Worm (Caenorhabditis elegans): ENCODE measurements around the gene C25F6.6.

Gene C25F6.6

DNA sequence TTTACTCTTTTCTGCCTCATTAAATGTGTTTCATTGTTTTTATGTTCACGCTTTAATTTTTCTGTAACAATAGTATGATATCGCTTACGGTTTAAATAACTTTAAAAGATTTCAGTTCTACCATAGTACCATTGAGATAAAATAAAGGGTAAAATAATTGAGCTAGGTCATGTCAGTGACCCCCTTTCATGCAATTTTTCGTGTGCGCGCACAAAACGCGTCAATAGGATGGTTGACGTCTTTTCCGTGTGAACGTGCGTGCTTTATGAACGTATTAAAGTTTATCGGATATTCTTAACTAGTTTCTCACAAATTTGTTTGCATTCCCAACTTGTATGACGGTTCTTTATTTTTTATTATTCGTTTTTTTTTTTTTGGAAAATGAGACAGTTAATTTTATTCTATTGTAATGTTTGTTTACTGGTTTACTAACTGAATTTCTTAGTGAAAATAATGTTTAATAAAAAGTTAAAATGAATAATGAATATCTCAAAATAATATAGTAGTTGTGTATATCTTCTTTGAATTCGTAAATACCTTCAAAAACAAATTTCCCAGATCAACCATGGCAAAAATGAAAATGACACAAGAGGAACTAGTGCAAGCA is 35.4 kb upstream of the C25F6.6 start, which contains the start of gene C25F6.1:
Gene C25F6.1 (plus strand): TSS at position 557 of the 607 bp plus-strand sequence.
- TF ChIP-seq unc-62 (GFP tag; optimal IDR thresholded peaks at IDR 0.05 in 1 of 2) (peak in 1 of 2 experiments; percentile 81), unc-62 (tag; optimal IDR thresholded peaks at IDR 0.05) (no peak), fkh-10 (GFP tag; optimal IDR thresholded peaks at IDR 0.05) (no peak), mep-1 (tag; optimal IDR thresholded peaks at IDR 0.05) (peak; percentile 38), daf-16 (GFP tag; optimal IDR thresholded peaks at IDR 0.05) (no peak), daf-16 (tag; optimal IDR thresholded peaks at IDR 0.05) (peak; percentile 14), mes-2 (tag; optimal IDR thresholded peaks at IDR 0.05; ENCODE audit: poor library complexity, severe bottlenecking) (peak; percentile 61), lsy-2 (tag; optimal IDR thresholded peaks at IDR 0.05) (peak in 1 of 2 experiments; percentile 30), daf-8 (GFP tag; IDR thresholded peaks at IDR 0.05) (no peak), aha-1 (tag) (peak; percentile 57)

DNA sequence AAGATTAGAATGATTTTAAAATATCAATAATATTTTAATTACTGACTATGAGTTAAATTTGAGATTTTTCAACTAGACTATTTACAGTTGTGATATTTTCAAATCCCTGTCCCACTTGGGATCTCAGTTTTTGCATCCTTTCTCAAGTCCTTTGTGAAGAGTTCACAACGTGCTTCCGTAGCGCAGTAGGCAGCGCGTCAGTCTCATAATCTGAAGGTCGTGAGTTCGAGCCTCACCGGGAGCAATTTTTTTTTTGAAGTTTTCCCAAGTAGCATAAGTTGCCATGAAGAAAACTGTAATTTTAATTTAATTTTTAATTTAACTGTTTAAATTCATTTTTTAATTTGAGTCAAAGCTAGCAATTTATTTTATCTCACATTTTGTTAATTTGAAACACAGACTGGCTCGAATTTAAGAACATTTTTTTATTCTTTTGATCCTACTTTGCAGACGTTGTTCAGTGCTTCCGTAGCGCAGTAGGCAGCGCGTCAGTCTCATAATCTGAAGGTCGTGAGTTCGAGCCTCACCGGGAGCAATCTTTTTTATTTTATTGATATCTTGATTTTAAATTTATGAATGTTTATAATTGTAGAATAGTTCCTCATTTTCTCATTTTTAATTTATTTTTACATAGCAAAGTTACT is 34.8 kb upstream of the C25F6.6 start:
- TF ChIP-seq lsy-2 (tag; optimal IDR thresholded peaks at IDR 0.05) (peak in 1 of 2 experiments; percentile 2), mep-1 (tag; optimal IDR thresholded peaks at IDR 0.05) (peak; percentile 50), ctbp-1 (GFP tag; IDR thresholded peaks at IDR 0.05) (no peak), lin-38 (GFP tag; IDR thresholded peaks at IDR 0.05) (peak; percentile 59), nhr-102 (tag; optimal IDR thresholded peaks at IDR 0.05) (peak; percentile 17), daf-16 (GFP tag; optimal IDR thresholded peaks at IDR 0.05) (peak in 1 of 2 experiments; percentile 52), daf-16 (tag; optimal IDR thresholded peaks at IDR 0.05) (peak; percentile 21), hmg-1.1 (GFP tag; IDR thresholded peaks at IDR 0.05) (0 out of 2 replicates have a peak, but pooled peaks have one; percentile 8), F37D6.2 (tag; optimal IDR thresholded peaks at IDR 0.05) (peak; percentile 16), T20F7.1 (GFP tag; optimal IDR thresholded peaks at IDR 0.05) (peak; percentile 26), Y5F2A.4 (GFP tag; optimal IDR thresholded peaks at IDR 0.05) (no peak), mes-2 (tag; optimal IDR thresholded peaks at IDR 0.05; ENCODE audit: poor library complexity, severe bottlenecking) (peak; percentile 57), unc-39 (tag; optimal IDR thresholded peaks at IDR 0.05) (no peak), ztf-11 (tag; optimal IDR thresholded peaks at IDR 0.05) (no peak), nhr-76 (tag; optimal IDR thresholded peaks at IDR 0.05) (no peak), ceh-44 (GFP tag; IDR thresholded peaks at IDR 0.05) (peak; percentile 2; the same call in 1 of the 2 replicates), arid-1 (GFP tag; conservative IDR thresholded peaks at IDR 0.05) (0 out of 2 replicates have a peak, but pooled peaks have one; percentile 14), R02D3.7 (tag; optimal IDR thresholded peaks at IDR 0.05) (no peak), nhr-41 (GFP tag; IDR thresholded peaks at IDR 0.05) (peak; percentile 10; the same call in 1 of the 2 replicates), Y105C5A.15 (GFP tag; IDR thresholded peaks at IDR 0.05) (no peak), dve-1 (tag; optimal IDR thresholded peaks at IDR 0.05; ENCODE audit: insufficient read depth) (peak; percentile 3), nhr-42 (GFP tag; IDR thresholded peaks at IDR 0.05) (0 out of 2 replicates have a peak, but pooled peaks have one; percentile 9), egl-43 (GFP tag; IDR thresholded peaks at IDR 0.05) (peak; percentile 56; the same call in 1 of the 2 replicates), lim-7 (GFP tag; IDR thresholded peaks at IDR 0.05) (peak; percentile 59), mdl-1 (tag; optimal IDR thresholded peaks at IDR 0.05) (peak in 1 of 2 experiments; percentile 10), vab-7 (GFP tag; IDR thresholded peaks at IDR 0.05) (0 out of 2 replicates have a peak, but pooled peaks have one; percentile 36), duxl-1 (tag; optimal IDR thresholded peaks at IDR 0.05; ENCODE audit: poor library complexity) (peak; percentile 29)

DNA sequence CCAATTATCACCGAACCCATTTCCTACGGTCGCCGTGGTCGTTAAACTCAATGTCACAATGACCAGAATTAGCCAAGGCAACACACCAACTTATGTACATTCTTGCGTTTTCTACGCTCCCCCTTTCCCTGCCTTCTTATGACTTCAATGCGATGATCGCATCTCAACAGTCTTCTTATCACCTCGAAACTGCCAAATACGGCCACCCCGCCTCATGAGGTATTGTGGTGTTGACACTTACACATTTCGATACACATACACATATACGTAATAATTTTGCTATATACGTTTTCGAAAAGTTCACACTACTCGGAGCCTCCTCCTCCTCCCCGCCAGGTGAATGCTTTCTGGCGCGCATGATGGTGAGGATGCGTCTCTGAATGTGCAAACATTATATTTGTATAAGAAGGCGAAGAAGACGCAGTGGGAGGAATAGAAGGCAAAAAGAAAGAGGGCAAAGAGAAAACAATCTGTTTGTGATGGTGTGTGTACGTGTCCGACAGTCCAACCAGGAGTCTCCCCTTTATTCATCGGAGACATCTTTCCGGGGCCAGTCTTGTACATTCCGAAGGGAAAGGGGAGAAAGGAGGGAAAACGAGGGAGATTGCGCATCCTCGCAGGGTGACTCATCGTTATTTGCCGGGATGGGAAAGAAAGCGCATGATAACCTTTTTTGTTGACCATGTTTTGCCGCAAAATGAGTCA is 29.4 kb upstream of the C25F6.6 start:
- peak; percentile 49 for TF ChIP-seq hlh-11 (tag; optimal IDR thresholded peaks at IDR 0.05)
- TF ChIP-seq nhr-6 (tag; optimal IDR thresholded peaks at IDR 0.05): peak; percentile 53
- peak; percentile 35 for TF ChIP-seq mes-2 (tag; optimal IDR thresholded peaks at IDR 0.05; ENCODE audit: poor library complexity, severe bottlenecking)
- TF ChIP-seq fkh-10 (GFP tag; optimal IDR thresholded peaks at IDR 0.05): no peak
- TF ChIP-seq ceh-82 (tag; optimal IDR thresholded peaks at IDR 0.05): no peak
- TF ChIP-seq ZK337.2 (GFP tag; IDR thresholded peaks at IDR 0.05): no peak
- TF ChIP-seq nhr-25 (tag; optimal IDR thresholded peaks at IDR 0.05; ENCODE audit: borderline replicate concordance, insufficient read depth): no peak
- no peak for TF ChIP-seq ceh-28 (tag; optimal IDR thresholded peaks at IDR 0.05)
- no peak for TF ChIP-seq ces-1 (GFP tag; optimal IDR thresholded peaks at IDR 0.05)
- TF ChIP-seq mdt-29 (GFP tag; IDR thresholded peaks at IDR 0.05): no peak
- TF ChIP-seq lin-39 (tag; optimal IDR thresholded peaks at IDR 0.05): no peak
- no peak for TF ChIP-seq skn-1 (tag; optimal IDR thresholded peaks at IDR 0.05)
- TF ChIP-seq hlh-30 (tag; optimal IDR thresholded peaks at IDR 0.05; ENCODE audit: insufficient read depth): peak; percentile 34
- no peak for TF ChIP-seq zip-11 (GFP tag; IDR thresholded peaks at IDR 0.05)
- TF ChIP-seq nhr-76 (tag; optimal IDR thresholded peaks at IDR 0.05): no peak
- TF ChIP-seq hmg-1.1 (GFP tag; IDR thresholded peaks at IDR 0.05): no peak

Measured in whole organism, L4 larva.